Worm (Caenorhabditis elegans) whole organism, L3 larva: ENCODE results near the gene kcmf-1.

Source experiments
- elt-2 ChIP-seq: sonication (generic microtip); optimal IDR thresholded peaks from 2 replicates; lab custom pipeline; 2016; ENCODE audit warnings: missing genetic modification reagents, mild to moderate bottlenecking, missing genetic modification characterization, missing compliant biosample characterization
- fkh-10 ChIP-seq: sonication (generic microtip); optimal IDR thresholded peaks from 2 replicates; lab custom pipeline; 2017; ENCODE audit warnings: missing biosample characterization, missing genetic modification reagents, missing genetic modification characterization
- nfya-1 ChIP-seq: sonication (generic microtip); optimal IDR thresholded peaks from 2 replicates; lab custom pipeline; 2017; ENCODE audit warnings: missing genetic modification characterization, mild to moderate bottlenecking, missing compliant biosample characterization, antibody characterized with exemption, moderate library complexity; ENCODE audit not compliant: insufficient read depth
- nhr-11 ChIP-seq: fragments of 150-350 bp; optimal IDR thresholded peaks from 2 replicates; lab custom pipeline; 2014; ENCODE audit warnings: missing biosample characterization, missing genetic modification characterization
- nhr-23 ChIP-seq: fragments of 150-350 bp; optimal IDR thresholded peaks from 2 replicates; lab custom pipeline; 2014; ENCODE audit warnings: missing biosample characterization, missing genetic modification reagents, missing genetic modification characterization
- nhr-237 ChIP-seq: fragments of 150-350 bp; optimal IDR thresholded peaks from 2 replicates; lab custom pipeline; 2014; ENCODE audit warnings: missing biosample characterization, missing genetic modification characterization
- nhr-28 ChIP-seq: fragments of 150-350 bp; optimal IDR thresholded peaks from 2 replicates; lab custom pipeline; 2014; ENCODE audit warnings: missing biosample characterization, missing genetic modification characterization
- snpc-4 ChIP-seq: fragments of 150-350 bp; optimal IDR thresholded peaks from 2 replicates; lab custom pipeline; 2014; ENCODE audit warnings: missing biosample characterization, missing genetic modification characterization

DNA sequence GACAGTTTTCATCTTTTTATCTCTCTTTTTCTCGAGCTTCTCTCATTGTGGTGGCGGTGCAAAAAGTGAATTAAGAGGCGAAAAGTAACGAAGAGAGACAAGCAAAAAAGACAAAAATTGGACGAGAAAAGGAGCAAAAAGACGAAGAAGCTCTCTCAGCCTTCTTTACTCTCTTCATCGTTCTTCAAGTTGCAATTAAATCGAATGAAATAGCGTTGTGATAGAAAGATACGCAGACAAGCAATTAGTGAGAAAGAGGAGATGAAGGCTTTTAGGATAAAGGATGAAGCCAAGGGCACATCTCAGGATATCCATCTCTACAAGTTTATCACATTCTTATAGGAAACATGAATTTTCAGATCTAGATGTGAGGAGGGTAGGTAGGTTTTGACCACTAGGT lies 19.0 kb downstream of the kcmf-1 start:
- TF ChIP-seq snpc-4 (no peak), nfya-1 (tag; lab: Kevin White, UChicago) (peak; percentile 29), nhr-237 (tag; lab: Kevin White, UChicago) (no peak), nhr-11 (tag; lab: Kevin White, UChicago) (no peak), nhr-23 (tag; lab: Kevin White, UChicago) (no peak), fkh-10 (no peak), nhr-28 (tag; lab: Kevin White, UChicago) (no peak), elt-2 (tag; lab: Kevin White, UChicago) (no peak)
